Fruit fly (Drosophila melanogaster) whole organism, prepupa: ENCODE measurements around the gene mRpL10.

Experiments
- CG16779 ChIP-seq: fragments of 200-800 bp; sonication (Bioruptor generic); optimal IDR thresholded peaks from 3 replicates; lab custom pipeline; 2017; ENCODE audit warnings: missing biosample characterization, mild to moderate bottlenecking, missing genetic modification characterization
- CG6854 ChIP-seq: fragments of 200-800 bp; sonication (Bioruptor generic); optimal IDR thresholded peaks from 2 replicates; lab custom pipeline; 2017; ENCODE audit warnings: missing biosample characterization, mild to moderate bottlenecking, missing genetic modification characterization
- CG8632 ChIP-seq: fragments of 200-800 bp; sonication (Bioruptor generic); optimal IDR thresholded peaks from 3 replicates; lab custom pipeline; 2016; ENCODE audit warnings: missing biosample characterization, missing genetic modification characterization
- Hr39 ChIP-seq: fragments of 200-800 bp; sonication (Bioruptor generic); optimal IDR thresholded peaks from 2 replicates; lab custom pipeline; 2016; ENCODE audit warnings: missing biosample characterization, missing genetic modification characterization
- acj6 ChIP-seq: fragments of 200-800 bp; sonication (Bioruptor generic); optimal IDR thresholded peaks from 3 replicates; lab custom pipeline; 2016; ENCODE audit warnings: missing biosample characterization, missing genetic modification characterization
- svp ChIP-seq: fragments of 200-800 bp; sonication (Bioruptor generic); peaks from one replicate; lab custom pipeline; 2016; ENCODE audit warnings: missing biosample characterization, missing genetic modification characterization

dm6 chr2L:244559-244958 lies 41.0 kb downstream of the mRpL10 start:
- no peak for TF ChIP-seq Hr39 (GFP tag; lab: Kevin White, UChicago)
- TF ChIP-seq CG8632 (GFP tag; lab: Kevin White, UChicago): no peak
- TF ChIP-seq CG16779 (tag; lab: Kevin White, UChicago): no peak
- TF ChIP-seq acj6 (GFP tag; lab: Kevin White, UChicago): no peak
- TF ChIP-seq CG6854 (GFP tag; lab: Kevin White, UChicago): no peak
- no peak for TF ChIP-seq svp (GFP tag; lab: Kevin White, UChicago)
